Worm (Caenorhabditis elegans) whole organism, late embryonic: ENCODE measurements around the gene F26F2.3.

Experiments used
- C08G9.2 ChIP-seq: sonication (generic microtip); optimal IDR thresholded peaks from 2 replicates; lab custom pipeline; 2016; ENCODE audit warnings: mild to moderate bottlenecking, missing genetic modification characterization, moderate library complexity, missing compliant biosample characterization
- C38D4.7 ChIP-seq: fragments of 200-800 bp; sonication (Bioruptor generic); optimal IDR thresholded peaks from 2 replicates; lab custom pipeline; 2018; ENCODE audit warnings: mild to moderate bottlenecking, missing genetic modification characterization, moderate library complexity, missing compliant biosample characterization
- K02D7.2 ChIP-seq: sonication (generic microtip); optimal IDR thresholded peaks from 2 replicates; lab custom pipeline; 2017; ENCODE audit warnings: mild to moderate bottlenecking, missing genetic modification characterization, missing compliant biosample characterization
- K09A11.1 ChIP-seq: sonication (generic microtip); optimal IDR thresholded peaks from 2 replicates; lab custom pipeline; 2017; ENCODE audit warnings: antibody characterized with exemption, mild to moderate bottlenecking, missing genetic modification characterization, missing compliant biosample characterization; ENCODE audit not compliant: insufficient read depth
- T23F11.4 ChIP-seq: fragments of 200-800 bp; sonication (Bioruptor generic); optimal IDR thresholded peaks from 2 replicates; lab custom pipeline; 2018; ENCODE audit warnings: mild to moderate bottlenecking, missing genetic modification characterization, missing compliant biosample characterization
- ceh-14 ChIP-seq: sonication (generic microtip); optimal IDR thresholded peaks from 2 replicates; lab custom pipeline; 2016; ENCODE audit warnings: missing genotype, missing genetic modification characterization, missing compliant biosample characterization
- ceh-18 ChIP-seq: sonication (generic microtip); optimal IDR thresholded peaks from 2 replicates; lab custom pipeline; 2016; ENCODE audit warnings: missing genetic modification characterization, missing compliant biosample characterization
- ceh-19 ChIP-seq: fragments of 200-800 bp; sonication (Bioruptor generic); optimal IDR thresholded peaks from 2 replicates; lab custom pipeline; 2018; ENCODE audit warnings: mild to moderate bottlenecking, missing genetic modification characterization, missing compliant biosample characterization
- ceh-24 ChIP-seq: sonication (generic microtip); optimal IDR thresholded peaks from 2 replicates; lab custom pipeline; 2016; ENCODE audit warnings: mild to moderate bottlenecking, missing genetic modification characterization, missing compliant biosample characterization
- ceh-30 ChIP-seq: fragments of 150-350 bp; optimal IDR thresholded peaks from 2 replicates; lab custom pipeline; 2014; ENCODE audit warnings: missing biosample characterization, missing genetic modification characterization
- ceh-31 ChIP-seq: sonication (generic microtip); optimal IDR thresholded peaks from 2 replicates; lab custom pipeline; 2016; ENCODE audit warnings: missing genetic modification characterization, missing compliant biosample characterization
- ceh-34 ChIP-seq: sonication (generic microtip); optimal IDR thresholded peaks from 2 replicates; lab custom pipeline; 2016; ENCODE audit warnings: mild to moderate bottlenecking, missing genetic modification characterization, missing compliant biosample characterization
- elt-2 ChIP-seq: sonication (generic microtip); optimal IDR thresholded peaks from 2 replicates; lab custom pipeline; 2016; ENCODE audit warnings: missing genetic modification reagents, missing genetic modification characterization, missing compliant biosample characterization
- elt-4 ChIP-seq: sonication (generic microtip); optimal IDR thresholded peaks from 2 replicates; lab custom pipeline; 2016; ENCODE audit warnings: missing genetic modification characterization, missing compliant biosample characterization
- gmeb-2 ChIP-seq: sonication (generic microtip); optimal IDR thresholded peaks from 2 replicates; lab custom pipeline; 2016; ENCODE audit warnings: missing genetic modification characterization, inconsistent platforms, missing compliant biosample characterization
- hlh-13 ChIP-seq: fragments of 200-800 bp; sonication (Bioruptor generic); optimal IDR thresholded peaks from 2 replicates; lab custom pipeline; 2018; ENCODE audit warnings: mild to moderate bottlenecking, missing genetic modification characterization, missing compliant biosample characterization
- hlh-6 ChIP-seq: sonication (generic microtip); optimal IDR thresholded peaks from 2 replicates; lab custom pipeline; 2016; ENCODE audit warnings: missing genotype, missing genetic modification characterization, missing compliant biosample characterization
- lim-6 ChIP-seq: sonication (generic microtip); optimal IDR thresholded peaks from 2 replicates; lab custom pipeline; 2016; ENCODE audit warnings: missing genetic modification characterization, missing compliant biosample characterization
- madf-2 ChIP-seq: sonication (generic microtip); optimal IDR thresholded peaks from 2 replicates; lab custom pipeline; 2017; ENCODE audit warnings: missing genetic modification characterization, missing compliant biosample characterization
- mec-3 ChIP-seq: sonication (generic microtip); optimal IDR thresholded peaks from 2 replicates; lab custom pipeline; 2016; ENCODE audit warnings: borderline replicate concordance, missing genetic modification characterization, missing compliant biosample characterization
- nfya-1 ChIP-seq: sonication (generic microtip); optimal IDR thresholded peaks from 2 replicates; lab custom pipeline; 2017; ENCODE audit warnings: missing genetic modification characterization, mild to moderate bottlenecking, missing compliant biosample characterization, antibody characterized with exemption, moderate library complexity
- nhr-11 ChIP-seq: fragments of 150-350 bp; optimal IDR thresholded peaks from 2 replicates; lab custom pipeline; 2014; ENCODE audit warnings: missing biosample characterization, missing genetic modification characterization
- nhr-232 ChIP-seq: sonication (generic microtip); optimal IDR thresholded peaks from 2 replicates; lab custom pipeline; 2016; ENCODE audit warnings: missing genetic modification characterization, missing compliant biosample characterization
- odd-2 ChIP-seq: sonication (generic microtip); optimal IDR thresholded peaks from 2 replicates; lab custom pipeline; 2017; ENCODE audit warnings: antibody characterized with exemption, mild to moderate bottlenecking, missing genetic modification characterization, missing compliant biosample characterization
- pag-3 ChIP-seq: sonication (generic microtip); optimal IDR thresholded peaks from 2 replicates; lab custom pipeline; 2016; ENCODE audit warnings: missing compliant biosample characterization, missing genetic modification characterization, borderline replicate concordance
- ref-2 ChIP-seq: sonication (generic microtip); optimal IDR thresholded peaks from 2 replicates; lab custom pipeline; 2016; ENCODE audit warnings: missing genetic modification characterization, missing compliant biosample characterization
- rnt-1 ChIP-seq: sonication (generic microtip); optimal IDR thresholded peaks from 2 replicates; lab custom pipeline; 2016; ENCODE audit warnings: missing genetic modification characterization, missing compliant biosample characterization
- sox-2 ChIP-seq: fragments of 200-800 bp; sonication (Bioruptor generic); IDR thresholded peaks from 2 replicates; pipeline ENCODE4 v1.3.6; 2022; ENCODE audit warnings: missing genetic modification reagents, missing genetic modification characterization, missing compliant biosample characterization
- syd-9 ChIP-seq: sonication (generic microtip); optimal IDR thresholded peaks from 2 replicates; lab custom pipeline; 2016; ENCODE audit warnings: mild to moderate bottlenecking, missing genetic modification characterization, moderate library complexity, missing compliant biosample characterization
- tbx-2 ChIP-seq: sonication (generic microtip); optimal IDR thresholded peaks from 2 replicates; lab custom pipeline; 2016; ENCODE audit warnings: missing genetic modification characterization, missing compliant biosample characterization
- tbx-7 ChIP-seq: sonication (generic microtip); optimal IDR thresholded peaks from 2 replicates; lab custom pipeline; 2016; ENCODE audit warnings: missing genotype, missing genetic modification characterization, missing compliant biosample characterization
- ttx-3 ChIP-seq: sonication (generic microtip); optimal IDR thresholded peaks from 2 replicates; lab custom pipeline; 2016; ENCODE audit warnings: missing genetic modification reagents, missing genetic modification characterization, missing compliant biosample characterization
- unc-3 ChIP-seq, 2 experiments: fragments of 200-800 bp in 1 of 2; sonication (Bioruptor generic) in 1 of 2; sonication (generic microtip) in 1 of 2; conservative IDR thresholded peaks in 1 of 2; optimal IDR thresholded peaks in 1 of 2; 2 replicates each; pipeline versions ENCODE4 v1.3.6 to Lab custom; 2016 to 2022; ENCODE audit warnings: missing compliant biosample characterization in 2 of 2, missing genetic modification characterization in 2 of 2, missing genetic modification reagents in 1 of 2
- unc-55 ChIP-seq: sonication (generic microtip); optimal IDR thresholded peaks from 2 replicates; lab custom pipeline; 2017; ENCODE audit warnings: missing biosample characterization, missing genetic modification reagents, missing genetic modification characterization
- unc-86 ChIP-seq: sonication (generic microtip); optimal IDR thresholded peaks from 2 replicates; lab custom pipeline; 2016; ENCODE audit warnings: missing genetic modification characterization, missing compliant biosample characterization
- zip-5 ChIP-seq: sonication (generic microtip); optimal IDR thresholded peaks from 2 replicates; lab custom pipeline; 2016; ENCODE audit warnings: missing genetic modification characterization, missing compliant biosample characterization

Gene F26F2.3

DNA sequence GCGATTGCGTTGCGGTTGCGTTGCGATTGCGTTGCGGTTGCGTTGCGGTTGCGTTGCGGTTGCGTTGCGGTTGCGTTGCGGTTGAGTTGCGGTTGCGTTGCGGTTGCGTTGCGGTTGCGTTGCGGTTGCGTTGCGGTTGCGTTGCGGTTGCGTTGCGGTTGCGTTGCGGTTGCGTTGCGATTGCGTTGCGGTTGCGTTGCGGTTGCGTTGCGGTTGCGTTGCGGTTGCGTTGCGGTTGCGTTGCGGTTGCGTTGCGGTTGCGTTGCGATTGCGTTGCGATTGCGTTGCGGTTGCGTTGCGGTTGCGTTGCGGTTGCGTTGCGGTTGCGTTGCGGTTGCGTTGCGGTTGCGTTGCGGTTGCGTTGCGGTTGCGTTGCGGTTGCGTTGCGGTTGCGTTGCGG is 39.5 kb upstream of the F26F2.3 start:
- peak; percentile 85 for TF ChIP-seq rnt-1

DNA sequence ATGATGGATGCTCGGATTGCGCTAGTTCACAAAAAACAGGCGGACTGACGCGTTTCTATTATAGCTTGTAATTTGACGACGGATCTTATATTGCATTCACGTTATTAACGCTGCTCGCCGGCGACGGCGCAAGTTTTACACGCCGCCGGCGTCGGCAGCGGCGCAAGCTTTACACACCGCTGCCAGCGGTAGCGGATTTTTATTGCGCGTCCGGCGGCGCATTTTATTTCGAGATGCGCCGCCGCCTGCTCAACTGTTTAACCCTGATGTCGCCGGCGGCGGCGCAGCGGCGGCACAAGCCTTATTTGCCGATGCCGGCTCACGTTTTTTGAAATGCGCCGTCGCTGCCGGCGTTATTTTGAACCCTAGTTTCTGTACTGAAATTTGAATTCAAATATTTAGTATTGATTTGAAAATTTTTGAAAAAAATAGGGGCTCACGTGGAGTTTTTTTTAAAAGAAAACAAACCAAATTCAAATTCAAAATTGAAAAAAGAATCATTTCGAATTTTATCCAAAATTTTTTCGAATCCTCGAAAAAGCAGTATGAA is 38.3 kb upstream of the F26F2.3 start, which contains the start of gene ttr-57:
ttr-57 (plus strand) TSS at position 500 of the 550 bp plus-strand sequence.
- TF ChIP-seq K02D7.2 (tag; lab: Kevin White, UChicago), result no peak
- no peak for TF ChIP-seq nfya-1 (tag; lab: Kevin White, UChicago)
- TF ChIP-seq zip-5 (tag; lab: Kevin White, UChicago), result no peak
- TF ChIP-seq unc-86, result no peak
- TF ChIP-seq sox-2 (GFP tag; lab: Robert Waterston, UW), result no peak
- TF ChIP-seq tbx-2 (tag; lab: Kevin White, UChicago), result no peak
- no peak for TF ChIP-seq pag-3 (tag; lab: Kevin White, UChicago)
- TF ChIP-seq gmeb-2 (tag; lab: Kevin White, UChicago), result no peak
- no peak for TF ChIP-seq nhr-11 (tag; lab: Kevin White, UChicago)
- no peak for TF ChIP-seq elt-2 (tag; lab: Kevin White, UChicago)
- TF ChIP-seq syd-9 (tag; lab: Kevin White, UChicago), result no peak
- TF ChIP-seq ceh-19 (GFP tag; lab: Kevin White, UChicago), result no peak
- no peak for TF ChIP-seq ceh-34
- no peak for TF ChIP-seq ref-2
- no peak for TF ChIP-seq K09A11.1 (tag; lab: Kevin White, UChicago)
- TF ChIP-seq ceh-30, result no peak
- no peak for TF ChIP-seq hlh-13 (GFP tag; lab: Kevin White, UChicago)
- TF ChIP-seq madf-2 (tag; lab: Kevin White, UChicago), result no peak
- TF ChIP-seq C38D4.7 (GFP tag; lab: Kevin White, UChicago), result no peak
- no peak for TF ChIP-seq unc-55

DNA sequence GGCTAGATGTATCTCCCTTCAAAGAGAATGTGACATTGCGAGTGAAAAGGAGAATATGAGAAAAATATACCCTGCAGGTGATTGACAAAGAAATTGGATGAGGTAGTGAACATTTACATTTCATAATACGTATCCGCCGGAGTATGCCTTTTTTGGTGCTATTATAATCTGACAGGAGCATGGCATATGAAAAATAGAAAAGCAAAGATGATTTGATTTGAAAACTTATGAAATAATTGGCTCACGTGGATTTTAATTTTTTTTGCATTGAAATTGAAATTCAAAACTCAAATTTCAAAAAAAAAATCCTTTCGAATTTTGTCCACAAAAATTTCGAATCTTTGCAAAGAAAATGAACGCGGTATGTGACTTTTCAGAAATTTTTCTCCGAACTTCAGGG is 36.7 kb upstream of the F26F2.3 start, which contains the start of gene ttr-11:
ttr-11 (plus strand) TSS at position 301 of the 400 bp plus-strand sequence.
- TF ChIP-seq K02D7.2 (tag; lab: Kevin White, UChicago) (no peak), ceh-18 (no peak), C38D4.7 (GFP tag; lab: Kevin White, UChicago) (no peak), unc-3 (GFP tag; conservative IDR thresholded peaks at IDR 0.05; lab: Robert Waterston, UW) (no peak), unc-3 (tag; optimal IDR thresholded peaks at IDR 0.05; lab: Kevin White, UChicago) (no peak)

DNA sequence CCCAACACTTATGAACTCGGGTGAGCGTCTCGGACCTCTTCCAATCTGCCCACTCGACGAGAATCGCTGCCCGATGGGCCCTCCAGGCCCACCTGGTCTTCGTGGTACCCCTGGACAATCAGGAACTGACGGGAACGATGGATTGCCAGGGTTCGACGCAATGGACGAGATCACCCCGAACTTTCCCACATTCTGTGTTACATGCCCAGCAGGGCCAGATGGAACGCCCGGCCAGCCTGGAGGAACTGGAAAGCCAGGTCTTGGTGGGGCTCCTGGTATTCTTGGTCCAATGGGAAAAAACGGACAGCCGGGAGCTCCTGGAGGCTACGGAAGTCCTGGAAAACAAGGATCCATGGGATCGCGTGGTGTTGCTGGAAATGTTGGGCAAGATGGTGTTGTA is 34.4 kb upstream of the F26F2.3 start:
- TF ChIP-seq K02D7.2 (tag; lab: Kevin White, UChicago), result no peak
- no peak for TF ChIP-seq mec-3 (tag; lab: Kevin White, UChicago)
- TF ChIP-seq elt-4 (tag; lab: Kevin White, UChicago), result peak; percentile 87
- TF ChIP-seq ceh-31 (tag; lab: Kevin White, UChicago), result peak; percentile 7

DNA sequence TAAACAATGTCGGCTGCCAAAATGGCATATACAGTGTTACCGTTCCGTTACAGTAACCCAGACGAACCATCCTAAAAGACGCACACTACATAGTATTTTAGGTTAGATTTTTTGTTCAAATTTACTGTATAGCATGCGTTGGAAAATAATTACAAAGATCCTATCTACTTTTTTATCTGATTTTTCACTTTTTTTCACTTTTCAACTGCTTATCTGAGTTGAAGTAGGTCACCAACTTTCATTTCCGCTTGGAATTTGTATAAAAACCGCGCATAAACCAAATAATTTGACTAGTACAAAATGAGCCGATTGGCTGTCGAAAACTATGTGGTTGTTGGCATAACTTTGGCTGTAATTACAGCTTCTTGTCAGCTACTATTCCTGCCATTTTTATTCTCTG is 33.4 kb upstream of the F26F2.3 start, which contains the start of gene col-163:
col-163 (plus strand) TSS at position 301 of the 400 bp plus-strand sequence.
- TF ChIP-seq nhr-232 (tag; lab: Kevin White, UChicago) (no peak), sox-2 (GFP tag; lab: Robert Waterston, UW) (no peak), T23F11.4 (GFP tag; lab: Kevin White, UChicago) (no peak), ceh-30 (no peak), C38D4.7 (GFP tag; lab: Kevin White, UChicago) (no peak), tbx-7 (tag; lab: Kevin White, UChicago) (no peak), mec-3 (tag; lab: Kevin White, UChicago) (no peak), ceh-18 (no peak), odd-2 (tag; lab: Kevin White, UChicago) (no peak), ttx-3 (tag; lab: Kevin White, UChicago) (no peak), unc-3 (GFP tag; conservative IDR thresholded peaks at IDR 0.05; lab: Robert Waterston, UW) (no peak), unc-3 (tag; optimal IDR thresholded peaks at IDR 0.05; lab: Kevin White, UChicago) (no peak), C08G9.2 (tag; lab: Kevin White, UChicago) (no peak), lim-6 (no peak), ceh-14 (tag; lab: Kevin White, UChicago) (no peak), hlh-6 (no peak), ceh-24 (tag; lab: Kevin White, UChicago) (no peak), unc-86 (no peak)
